Worm (Caenorhabditis elegans) whole organism, midembryonic: ENCODE results near the gene C35D6.3.

Experiments used
- T22C8.4 ChIP-seq: fragments of 200-800 bp; sonication (Bioruptor generic); IDR thresholded peaks from 2 replicates; pipeline ENCODE4 v1.3.6; 2022; ENCODE audit warnings: missing genetic modification characterization, missing compliant biosample characterization
- cog-1 ChIP-seq: sonication (generic microtip); optimal IDR thresholded peaks from 2 replicates; lab custom pipeline; 2016; ENCODE audit warnings: missing genetic modification characterization, missing compliant biosample characterization
- flt-1 ChIP-seq: fragments of 200-800 bp; sonication (Bioruptor generic); IDR thresholded peaks from 2 replicates; pipeline ENCODE4 v1.3.6; 2022; ENCODE audit warnings: missing genetic modification characterization, missing compliant biosample characterization
- klf-2 ChIP-seq: fragments of 200-800 bp; sonication (Bioruptor generic); conservative IDR thresholded peaks from 2 replicates; pipeline ENCODE4 v1.3.6; 2022; ENCODE audit warnings: missing genetic modification reagents, missing genetic modification characterization, missing compliant biosample characterization
- med-1 ChIP-seq: sonication (generic microtip); optimal IDR thresholded peaks from 2 replicates; lab custom pipeline; 2017; ENCODE audit warnings: missing genetic modification characterization, mild to moderate bottlenecking, missing compliant biosample characterization, antibody characterized with exemption, missing genetic modification reagents; ENCODE audit not compliant: insufficient read depth
- ref-1 ChIP-seq: fragments of 200-800 bp; sonication (Bioruptor generic); conservative IDR thresholded peaks from 2 replicates; pipeline ENCODE4 v1.3.6; 2022; ENCODE audit warnings: missing genetic modification reagents, missing genetic modification characterization, missing compliant biosample characterization
- tab-1 ChIP-seq: fragments of 200-800 bp; sonication (Bioruptor generic); IDR thresholded peaks from 2 replicates; pipeline ENCODE4 v1.3.6; 2022; ENCODE audit warnings: missing genetic modification characterization, missing compliant biosample characterization
- ztf-23 ChIP-seq: fragments of 200-800 bp; sonication (Bioruptor generic); IDR thresholded peaks from 2 replicates; pipeline ENCODE4 v1.3.6; 2022; ENCODE audit warnings: missing genetic modification reagents, missing genetic modification characterization, missing compliant biosample characterization
- ztf-29 ChIP-seq: fragments of 200-800 bp; sonication (Bioruptor generic); IDR thresholded peaks from 2 replicates; pipeline ENCODE4 v1.3.6; 2022; ENCODE audit warnings: missing genetic modification reagents, missing genetic modification characterization, missing compliant biosample characterization

DNA sequence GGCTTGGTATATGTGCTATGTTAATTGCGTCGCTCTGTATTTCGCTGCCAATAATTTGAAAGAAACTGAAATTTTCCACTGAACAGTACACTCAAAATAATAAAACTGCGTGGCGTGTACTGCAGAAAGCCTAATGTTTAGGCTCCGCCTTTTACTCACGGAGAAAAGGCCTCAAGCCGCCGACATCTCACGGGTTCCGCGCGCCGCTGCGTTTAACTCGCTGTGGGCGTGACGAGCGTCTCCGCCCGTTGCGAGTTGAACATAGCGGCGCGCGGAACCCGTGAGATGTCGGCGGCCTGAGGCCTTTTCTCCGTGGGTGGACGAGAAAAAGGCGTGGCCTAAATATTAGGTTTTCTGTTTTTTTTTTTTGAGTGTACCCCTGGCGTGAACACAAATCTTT, 38.1 kb downstream of the C35D6.3 start:
- no peak for TF ChIP-seq ztf-23 (GFP tag; lab: Robert Waterston, UW)
- TF ChIP-seq klf-2 (GFP tag; lab: Robert Waterston, UW) = no peak
- TF ChIP-seq T22C8.4 = no peak
- TF ChIP-seq cog-1 = no peak
- TF ChIP-seq ref-1 (GFP tag; lab: Robert Waterston, UW) = no peak
- no peak for TF ChIP-seq ztf-29 (GFP tag; lab: Robert Waterston, UW)
- no peak for TF ChIP-seq flt-1 (GFP tag; lab: Robert Waterston, UW)
- TF ChIP-seq tab-1 (GFP tag; lab: Robert Waterston, UW) = no peak
- TF ChIP-seq med-1 = no peak
